Worm (Caenorhabditis elegans): ENCODE data around the gene F20D6.6.

DNA sequence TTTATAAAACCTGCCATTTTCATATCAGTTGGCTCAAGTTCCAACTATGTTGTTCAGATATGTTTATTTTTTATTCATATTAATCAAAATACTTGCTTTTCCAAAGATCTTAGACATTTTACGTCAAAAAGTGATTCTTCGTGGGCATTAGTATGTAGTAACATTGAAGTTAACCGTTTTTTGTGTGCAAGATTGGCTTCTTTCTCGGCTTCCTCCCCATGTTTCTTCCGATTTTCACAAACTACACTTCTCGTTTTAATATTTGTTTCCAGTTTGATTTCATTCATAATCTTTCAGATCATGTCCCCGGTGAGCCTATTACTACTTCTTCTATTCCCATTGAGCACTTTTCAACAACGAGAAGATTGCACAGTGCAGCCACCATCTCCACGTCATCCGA is 2.3 kb upstream of the F20D6.6 start, which contains the start of gene sul-2:
- TF ChIP-seq nhr-11 (tag; optimal IDR thresholded peaks at IDR 0.05), result no peak
- TF ChIP-seq nhr-28 (tag; optimal IDR thresholded peaks at IDR 0.05), result no peak
- TF ChIP-seq ama-1 (optimal IDR thresholded peaks at IDR 0.05), result no peak
- TF ChIP-seq lsy-2 (tag; optimal IDR thresholded peaks at IDR 0.05), result no peak
- no peak for TF ChIP-seq unc-39 (tag; optimal IDR thresholded peaks at IDR 0.05)
- TF ChIP-seq zag-1 (tag; optimal IDR thresholded peaks at IDR 0.05), result no peak
- no peak for TF ChIP-seq pha-4 (GFP tag; IDR thresholded peaks at IDR 0.05)
- TF ChIP-seq pha-4 (tag; optimal IDR thresholded peaks at IDR 0.05), result no peak
- TF ChIP-seq lin-15B (tag; optimal IDR thresholded peaks at IDR 0.05), result no peak
- TF ChIP-seq nhr-77 (tag; optimal IDR thresholded peaks at IDR 0.05), result no peak
- TF ChIP-seq dmd-9 (GFP tag; IDR thresholded peaks at IDR 0.05), result no peak
- no peak for TF ChIP-seq mes-2 (tag; optimal IDR thresholded peaks at IDR 0.05; ENCODE audit: poor library complexity, severe bottlenecking)
- TF ChIP-seq lin-13 (GFP tag; optimal IDR thresholded peaks at IDR 0.05), result no peak
- no peak for TF ChIP-seq unc-62 (GFP tag; optimal IDR thresholded peaks at IDR 0.05 in 1 of 2)
- no peak for TF ChIP-seq unc-62 (tag; optimal IDR thresholded peaks at IDR 0.05)

All from whole organism, L4 larva.